Fruit fly (Drosophila melanogaster) whole organism, adult: ENCODE results near the gene His3.3B.

ENCODE experiments used
- CG11617 ChIP-seq: fragments of 200-800 bp; sonication (Bioruptor generic); optimal IDR thresholded peaks from 2 replicates; lab custom pipeline; 2017; ENCODE audit warnings: mild to moderate bottlenecking, missing biosample characterization, missing genetic modification reagents, missing genetic modification characterization
- CG12768 ChIP-seq: fragments of 200-800 bp; sonication (Bioruptor generic); optimal IDR thresholded peaks from 2 replicates; lab custom pipeline; 2017; ENCODE audit warnings: missing biosample characterization, missing genetic modification characterization, mild to moderate bottlenecking, moderate library complexity, missing genetic modification reagents
- CG14711 ChIP-seq: fragments of 200-800 bp; sonication (Bioruptor generic); optimal IDR thresholded peaks from 2 replicates; lab custom pipeline; 2018; ENCODE audit warnings: missing biosample characterization, mild to moderate bottlenecking, missing genetic modification characterization, moderate library complexity
- CG1620 ChIP-seq: fragments of 200-800 bp; sonication (Bioruptor generic); optimal IDR thresholded peaks from 2 replicates; lab custom pipeline; 2016; ENCODE audit warnings: missing biosample characterization, missing genetic modification characterization
- CG33017 ChIP-seq: fragments of 200-800 bp; sonication (Bioruptor generic); optimal IDR thresholded peaks from 2 replicates; lab custom pipeline; 2018; ENCODE audit warnings: missing biosample characterization, mild to moderate bottlenecking, missing genetic modification characterization, moderate library complexity
- CG5204 ChIP-seq: fragments of 200-800 bp; sonication (Bioruptor generic); optimal IDR thresholded peaks from 2 replicates; lab custom pipeline; 2016; ENCODE audit warnings: missing biosample characterization, missing genetic modification characterization
- CG7045 ChIP-seq: fragments of 200-800 bp; sonication (Bioruptor generic); optimal IDR thresholded peaks from 2 replicates; lab custom pipeline; 2017; ENCODE audit warnings: missing biosample characterization, mild to moderate bottlenecking, missing genetic modification characterization
- CG7101 ChIP-seq: fragments of 200-800 bp; sonication (Bioruptor generic); optimal IDR thresholded peaks from 2 replicates; lab custom pipeline; 2018; ENCODE audit warnings: missing biosample characterization, mild to moderate bottlenecking, missing genetic modification characterization, moderate library complexity
- Clk ChIP-seq: fragments of 200-800 bp; sonication (Bioruptor generic); optimal IDR thresholded peaks from 2 replicates; lab custom pipeline; 2017; ENCODE audit warnings: missing biosample characterization, missing genetic modification characterization
- Crg-1 ChIP-seq: fragments of 200-800 bp; sonication (Bioruptor generic); optimal IDR thresholded peaks from 2 replicates; lab custom pipeline; 2016; ENCODE audit warnings: missing biosample characterization, missing genetic modification characterization
- Hr96 ChIP-seq: fragments of 200-800 bp; sonication (Bioruptor generic); optimal IDR thresholded peaks from 2 replicates; lab custom pipeline; 2016; ENCODE audit warnings: missing biosample characterization, missing genetic modification characterization
- Mnt ChIP-seq: fragments of 200-800 bp; sonication (Bioruptor generic); optimal IDR thresholded peaks from 2 replicates; lab custom pipeline; 2016; ENCODE audit warnings: missing biosample characterization, mild to moderate bottlenecking, missing genetic modification characterization
- bab1 ChIP-seq: fragments of 200-800 bp; sonication (Bioruptor generic); optimal IDR thresholded peaks from 3 replicates; lab custom pipeline; 2019; ENCODE audit warnings: missing biosample characterization, mild to moderate bottlenecking, missing genetic modification characterization, moderate library complexity
- cic ChIP-seq: fragments of 200-800 bp; sonication (Bioruptor generic); optimal IDR thresholded peaks from 2 replicates; lab custom pipeline; 2017; ENCODE audit warnings: missing biosample characterization, mild to moderate bottlenecking, missing genetic modification characterization, moderate library complexity
- cnc ChIP-seq, 2 experiments: fragments of >200 bp; optimal IDR thresholded peaks; 2 replicates each; lab custom pipeline; 2017
- kay ChIP-seq: fragments of 200-800 bp; sonication (Bioruptor generic); peaks from one replicate; lab custom pipeline; 2016; ENCODE audit warnings: missing biosample characterization, missing genetic modification characterization, borderline replicate concordance
- ovo ChIP-seq: fragments of 200-800 bp; sonication (Bioruptor generic); optimal IDR thresholded peaks from 2 replicates; lab custom pipeline; 2016; ENCODE audit warnings: missing biosample characterization, missing genetic modification characterization
- pad ChIP-seq: fragments of 200-800 bp; sonication (Bioruptor generic); optimal IDR thresholded peaks from 3 replicates; lab custom pipeline; 2017; ENCODE audit warnings: missing biosample characterization, missing genetic modification characterization, mild to moderate bottlenecking, moderate library complexity, missing genetic modification reagents
- tj ChIP-seq: fragments of 200-800 bp; sonication (Bioruptor generic); optimal IDR thresholded peaks from 3 replicates; lab custom pipeline; 2017; ENCODE audit warnings: missing biosample characterization, mild to moderate bottlenecking, missing genetic modification characterization, moderate library complexity
- toe ChIP-seq: fragments of 200-800 bp; sonication (Bioruptor generic); optimal IDR thresholded peaks from 2 replicates; lab custom pipeline; 2016; ENCODE audit warnings: missing biosample characterization, missing genetic modification characterization

His3.3B gene

DNA sequence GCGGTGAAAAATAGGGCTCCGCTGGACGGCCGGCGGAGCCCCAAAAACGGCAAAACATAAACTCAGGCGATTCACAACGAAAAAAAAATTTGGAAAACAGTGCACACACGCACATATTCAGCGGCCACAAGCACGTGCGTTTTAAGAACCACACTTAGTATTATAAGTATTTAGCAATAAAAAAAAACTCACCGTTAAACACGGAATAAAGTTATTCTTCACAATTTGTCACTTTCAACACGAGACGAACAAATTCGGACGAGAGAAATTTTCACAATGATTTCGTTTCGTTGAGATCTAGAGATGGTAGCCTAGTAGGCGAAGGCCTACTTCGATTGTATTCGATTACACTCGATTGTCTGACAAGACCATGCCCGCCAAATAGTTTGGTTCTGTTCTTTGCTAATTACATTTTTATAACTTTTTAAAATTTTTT is at the start of gene His3.3B:
TSS of gene His3.3B (minus strand) at position 282 of the 436 bp plus-strand sequence.
- TF ChIP-seq cnc (optimal IDR thresholded peaks at IDR 0.05; lab: Kevin White, UChicago) (no peak), bab1 (GFP tag; lab: Kevin White, UChicago) (peak; percentile 76), CG7101 (tag; lab: Kevin White, UChicago) (peak; percentile 33), cic (GFP tag; lab: Kevin White, UChicago) (no peak), ovo (GFP tag; lab: Kevin White, UChicago) (peak; percentile 37), tj (GFP tag; lab: Kevin White, UChicago) (no peak), CG14711 (tag; lab: Kevin White, UChicago) (peak; percentile 14), pad (GFP tag; lab: Kevin White, UChicago) (no peak), Crg-1 (GFP tag; lab: Kevin White, UChicago) (peak; percentile 23), CG1620 (GFP tag; lab: Kevin White, UChicago) (peak; percentile 60), Mnt (peak; percentile 55), toe (GFP tag; lab: Kevin White, UChicago) (no peak), kay (GFP tag; lab: Kevin White, UChicago) (no peak), CG11617 (GFP tag; lab: Kevin White, UChicago) (peak; percentile 72), Hr96 (GFP tag; lab: Kevin White, UChicago) (no peak), Clk (GFP tag; lab: Kevin White, UChicago) (no peak), CG5204 (GFP tag; lab: Kevin White, UChicago) (no peak), CG33017 (tag; lab: Kevin White, UChicago) (no peak), CG12768 (no peak), CG7045 (GFP tag; lab: Kevin White, UChicago) (no peak)

dm6 chrX:9201866-9202681 is 45.6 kb upstream of the His3.3B start:
- peak; percentile 62 for TF ChIP-seq bab1 (GFP tag; lab: Kevin White, UChicago)
- peak; percentile 65 for TF ChIP-seq CG1620 (GFP tag; lab: Kevin White, UChicago)
- TF ChIP-seq CG33017 (tag; lab: Kevin White, UChicago) = peak; percentile 83
- TF ChIP-seq ovo (GFP tag; lab: Kevin White, UChicago) = peak; percentile 45
- TF ChIP-seq Clk (GFP tag; lab: Kevin White, UChicago) = peak; percentile 43
- peak; percentile 95 for TF ChIP-seq CG7101 (tag; lab: Kevin White, UChicago)
- TF ChIP-seq Mnt = peak; percentile 64
- TF ChIP-seq cnc (optimal IDR thresholded peaks at IDR 0.05; lab: Kevin White, UChicago) = no peak
- TF ChIP-seq CG11617 (GFP tag; lab: Kevin White, UChicago) = peak; percentile 91
- TF ChIP-seq Hr96 (GFP tag; lab: Kevin White, UChicago) = peak; percentile 39
- peak; percentile 84 for TF ChIP-seq CG7045 (GFP tag; lab: Kevin White, UChicago)
- TF ChIP-seq tj (GFP tag; lab: Kevin White, UChicago) = peak; percentile 80
- TF ChIP-seq toe (GFP tag; lab: Kevin White, UChicago) = peak; percentile 22
- TF ChIP-seq CG5204 (GFP tag; lab: Kevin White, UChicago) = peak; percentile 35
- TF ChIP-seq Crg-1 (GFP tag; lab: Kevin White, UChicago) = peak; percentile 61
- peak; percentile 80 for TF ChIP-seq pad (GFP tag; lab: Kevin White, UChicago)
- TF ChIP-seq kay (GFP tag; lab: Kevin White, UChicago) = no peak
- peak; percentile 76 for TF ChIP-seq CG12768
- TF ChIP-seq CG14711 (tag; lab: Kevin White, UChicago) = peak; percentile 88
- peak; percentile 71 for TF ChIP-seq cic (GFP tag; lab: Kevin White, UChicago)

dm6 chrX:9201080-9201479 is 44.6 kb upstream of the His3.3B start:
- TF ChIP-seq CG14711 (tag; lab: Kevin White, UChicago) = no peak
- TF ChIP-seq CG7101 (tag; lab: Kevin White, UChicago) = no peak
- no peak for TF ChIP-seq Crg-1 (GFP tag; lab: Kevin White, UChicago)
- TF ChIP-seq Mnt = peak; percentile 84
- no peak for TF ChIP-seq cnc (optimal IDR thresholded peaks at IDR 0.05; lab: Kevin White, UChicago)

dm6 chrX:9200234-9200633 is 43.8 kb upstream of the His3.3B start:
- TF ChIP-seq ovo (GFP tag; lab: Kevin White, UChicago) = no peak
- peak; percentile 58 for TF ChIP-seq Mnt
- no peak for TF ChIP-seq CG33017 (tag; lab: Kevin White, UChicago)
- no peak for TF ChIP-seq bab1 (GFP tag; lab: Kevin White, UChicago)
- no peak for TF ChIP-seq CG1620 (GFP tag; lab: Kevin White, UChicago)
- no peak for TF ChIP-seq kay (GFP tag; lab: Kevin White, UChicago)
- no peak for TF ChIP-seq Hr96 (GFP tag; lab: Kevin White, UChicago)

- peak; percentile 84 for TF ChIP-seq CG11617 (GFP tag; lab: Kevin White, UChicago)
- no peak for TF ChIP-seq Hr96 (GFP tag; lab: Kevin White, UChicago)
- TF ChIP-seq ovo (GFP tag; lab: Kevin White, UChicago) = peak; percentile 60
- TF ChIP-seq toe (GFP tag; lab: Kevin White, UChicago) = peak; percentile 32
- peak; percentile 71 for TF ChIP-seq tj (GFP tag; lab: Kevin White, UChicago)
- TF ChIP-seq cic (GFP tag; lab: Kevin White, UChicago) = peak; percentile 1
- TF ChIP-seq Crg-1 (GFP tag; lab: Kevin White, UChicago) = peak; percentile 67
- TF ChIP-seq CG1620 (GFP tag; lab: Kevin White, UChicago) = peak; percentile 87
- TF ChIP-seq CG5204 (GFP tag; lab: Kevin White, UChicago) = peak; percentile 17
- peak; percentile 10 for TF ChIP-seq CG7045 (GFP tag; lab: Kevin White, UChicago)
- peak; percentile 69 for TF ChIP-seq Mnt
- TF ChIP-seq CG33017 (tag; lab: Kevin White, UChicago) = peak; percentile 56
- TF ChIP-seq bab1 (GFP tag; lab: Kevin White, UChicago) = peak; percentile 96
- peak; percentile 58 for TF ChIP-seq pad (GFP tag; lab: Kevin White, UChicago)
- no peak for TF ChIP-seq Clk (GFP tag; lab: Kevin White, UChicago)
- peak; percentile 87 for TF ChIP-seq CG14711 (tag; lab: Kevin White, UChicago)
- TF ChIP-seq kay (GFP tag; lab: Kevin White, UChicago) = no peak
- TF ChIP-seq CG7101 (tag; lab: Kevin White, UChicago) = peak; percentile 85
- TF ChIP-seq cnc (optimal IDR thresholded peaks at IDR 0.05; lab: Kevin White, UChicago) = no peak
- TF ChIP-seq CG12768 = peak; percentile 16
These were observed 39.9 kb upstream of the His3.3B start, which contains the start of gene CG12118 for dm6 chrX:9196362-9196761. Gene CG12118 (minus strand): TSS chrX:9196414.
